Worm (Caenorhabditis elegans) whole organism, L3 larva: ENCODE results near the gene srab-22.

Source experiments
- R02D3.7 ChIP-seq: fragments of 150-350 bp; optimal IDR thresholded peaks from 2 replicates; lab custom pipeline; 2014; ENCODE audit warnings: missing biosample characterization, missing genetic modification characterization
- aly-2 ChIP-seq: fragments of 150-350 bp; optimal IDR thresholded peaks from 2 replicates; lab custom pipeline; 2014; ENCODE audit warnings: missing biosample characterization, missing genetic modification characterization
- ama-1 ChIP-seq: fragments of 150-350 bp; optimal IDR thresholded peaks from 2 replicates; lab custom pipeline; 2018
- ceh-16 ChIP-seq: sonication (generic microtip); optimal IDR thresholded peaks from 2 replicates; lab custom pipeline; 2017; ENCODE audit warnings: missing biosample characterization, missing genetic modification characterization
- ceh-28 ChIP-seq: fragments of 150-350 bp; optimal IDR thresholded peaks from 2 replicates; lab custom pipeline; 2014; ENCODE audit warnings: missing biosample characterization, missing genetic modification reagents, missing genetic modification characterization
- ceh-82 ChIP-seq: fragments of 150-350 bp; optimal IDR thresholded peaks from 2 replicates; lab custom pipeline; 2014; ENCODE audit warnings: missing biosample characterization, missing genetic modification characterization
- daf-12 ChIP-seq: fragments of 150-350 bp; optimal IDR thresholded peaks from 2 replicates; lab custom pipeline; 2014; ENCODE audit warnings: missing biosample characterization, missing genetic modification reagents, missing genetic modification characterization
- egl-27 ChIP-seq: sonication (generic microtip); optimal IDR thresholded peaks from 4 replicates; lab custom pipeline; 2017; ENCODE audit warnings: missing biosample characterization, missing genetic modification reagents, missing genetic modification characterization
- egl-5 ChIP-seq: fragments of 150-350 bp; optimal IDR thresholded peaks from 2 replicates; lab custom pipeline; 2017; ENCODE audit warnings: missing biosample characterization, missing genetic modification reagents, missing genetic modification characterization, inconsistent platforms
- elt-1 ChIP-seq: fragments of 150-350 bp; optimal IDR thresholded peaks from 2 replicates; lab custom pipeline; 2014; ENCODE audit warnings: missing biosample characterization, missing genetic modification characterization
- elt-2 ChIP-seq: sonication (generic microtip); optimal IDR thresholded peaks from 2 replicates; lab custom pipeline; 2016; ENCODE audit warnings: missing genetic modification reagents, mild to moderate bottlenecking, missing genetic modification characterization, missing compliant biosample characterization
- elt-3 ChIP-seq, 3 experiments: fragments of 150-350 bp in 1 of 3; sonication (generic microtip) in 2 of 3; optimal IDR thresholded peaks; 2 replicates in 2 of 3; 4 replicates in 1 of 3; lab custom pipeline; 2014 to 2017; ENCODE audit warnings: missing biosample characterization in 3 of 3, missing genetic modification characterization in 3 of 3
- eor-1 ChIP-seq, 2 experiments: fragments of 150-350 bp; optimal IDR thresholded peaks; 2 replicates each; lab custom pipeline; 2014 to 2018; ENCODE audit warnings: missing biosample characterization in 2 of 2, missing genetic modification characterization in 2 of 2
- fkh-10 ChIP-seq: sonication (generic microtip); optimal IDR thresholded peaks from 2 replicates; lab custom pipeline; 2017; ENCODE audit warnings: missing biosample characterization, missing genetic modification reagents, missing genetic modification characterization
- fkh-2 ChIP-seq: fragments of 150-350 bp; optimal IDR thresholded peaks from 2 replicates; lab custom pipeline; 2014; ENCODE audit warnings: missing biosample characterization, missing genetic modification reagents, missing genetic modification characterization
- fos-1 ChIP-seq: fragments of 150-350 bp; optimal IDR thresholded peaks from 2 replicates; lab custom pipeline; 2014; ENCODE audit warnings: missing biosample characterization, missing genetic modification characterization
- hmg-11 ChIP-seq: sonication (generic microtip); optimal IDR thresholded peaks from 2 replicates; lab custom pipeline; 2016; ENCODE audit warnings: missing genetic modification characterization, missing compliant biosample characterization
- jun-1 ChIP-seq: fragments of 150-350 bp; optimal IDR thresholded peaks from 2 replicates; lab custom pipeline; 2014; ENCODE audit warnings: missing biosample characterization, missing genetic modification reagents, missing genetic modification characterization
- lin-15B ChIP-seq: fragments of 150-350 bp; optimal IDR thresholded peaks from 2 replicates; lab custom pipeline; 2014; ENCODE audit warnings: missing biosample characterization, missing genetic modification characterization
- lin-39 ChIP-seq: fragments of 150-350 bp; optimal IDR thresholded peaks from 2 replicates; lab custom pipeline; 2018; ENCODE audit warnings: missing biosample characterization, missing genetic modification reagents, missing genetic modification characterization
- lsy-12 ChIP-seq: sonication (generic microtip); optimal IDR thresholded peaks from 2 replicates; lab custom pipeline; 2016; ENCODE audit warnings: mild to moderate bottlenecking, missing genetic modification characterization, missing compliant biosample characterization
- mdl-1 ChIP-seq: fragments of 150-350 bp; optimal IDR thresholded peaks from 2 replicates; lab custom pipeline; 2014; ENCODE audit warnings: missing biosample characterization, missing genetic modification characterization
- nfya-1 ChIP-seq: sonication (generic microtip); optimal IDR thresholded peaks from 2 replicates; lab custom pipeline; 2017; ENCODE audit warnings: missing genetic modification characterization, mild to moderate bottlenecking, missing compliant biosample characterization, antibody characterized with exemption, moderate library complexity; ENCODE audit not compliant: insufficient read depth
- nhr-12 ChIP-seq: fragments of 150-350 bp; optimal IDR thresholded peaks from 2 replicates; lab custom pipeline; 2014; ENCODE audit warnings: missing biosample characterization, missing genetic modification characterization
- nhr-28 ChIP-seq: fragments of 150-350 bp; optimal IDR thresholded peaks from 2 replicates; lab custom pipeline; 2014; ENCODE audit warnings: missing biosample characterization, missing genetic modification characterization
- nhr-43 ChIP-seq: sonication (generic microtip); optimal IDR thresholded peaks from 2 replicates; lab custom pipeline; 2016; ENCODE audit warnings: mild to moderate bottlenecking, missing genetic modification characterization, missing compliant biosample characterization; ENCODE audit not compliant: poor library complexity, severe bottlenecking
- nhr-67 ChIP-seq: fragments of 150-350 bp; optimal IDR thresholded peaks from 2 replicates; lab custom pipeline; 2014; ENCODE audit warnings: missing biosample characterization, missing genetic modification characterization
- nhr-76 ChIP-seq: fragments of 150-350 bp; sonication (generic microtip); optimal IDR thresholded peaks from 5 replicates; lab custom pipeline; 2014; ENCODE audit warnings: missing biosample characterization, missing genetic modification characterization
- nhr-77 ChIP-seq: fragments of 150-350 bp; optimal IDR thresholded peaks from 2 replicates; lab custom pipeline; 2014; ENCODE audit warnings: missing biosample characterization, missing genetic modification characterization
- pha-4 ChIP-seq: fragments of 150-350 bp; optimal IDR thresholded peaks from 2 replicates; lab custom pipeline; 2014; ENCODE audit warnings: missing biosample characterization, missing genetic modification reagents, missing genetic modification characterization
- pqm-1 ChIP-seq: fragments of 150-350 bp; optimal IDR thresholded peaks from 2 replicates; lab custom pipeline; 2017; ENCODE audit warnings: missing biosample characterization, missing genetic modification characterization, inconsistent platforms
- sea-2 ChIP-seq: fragments of 150-350 bp; sonication (generic microtip); optimal IDR thresholded peaks from 4 replicates; lab custom pipeline; 2014; ENCODE audit warnings: missing biosample characterization, missing genetic modification reagents, missing genetic modification characterization
- skn-1 ChIP-seq: fragments of 150-350 bp; optimal IDR thresholded peaks from 2 replicates; lab custom pipeline; 2014; ENCODE audit warnings: missing biosample characterization, missing genetic modification characterization
- snpc-4 ChIP-seq: fragments of 150-350 bp; optimal IDR thresholded peaks from 2 replicates; lab custom pipeline; 2014; ENCODE audit warnings: missing biosample characterization, missing genetic modification characterization
- unc-39 ChIP-seq: sonication (generic microtip); optimal IDR thresholded peaks from 4 replicates; lab custom pipeline; 2017; ENCODE audit warnings: missing biosample characterization, missing genetic modification characterization
- unc-62 ChIP-seq: fragments of 150-350 bp; sonication (generic microtip); optimal IDR thresholded peaks from 4 replicates; lab custom pipeline; 2014; ENCODE audit warnings: missing biosample characterization, missing genetic modification reagents, missing genetic modification characterization
- zag-1 ChIP-seq: fragments of 150-350 bp; optimal IDR thresholded peaks from 2 replicates; lab custom pipeline; 2014; ENCODE audit warnings: missing biosample characterization, missing genetic modification characterization
- ztf-11 ChIP-seq: fragments of 150-350 bp; optimal IDR thresholded peaks from 2 replicates; lab custom pipeline; 2014; ENCODE audit warnings: missing biosample characterization, missing genetic modification characterization
- ztf-4 ChIP-seq: fragments of 150-350 bp; optimal IDR thresholded peaks from 2 replicates; lab custom pipeline; 2014; ENCODE audit warnings: missing biosample characterization, missing genetic modification characterization

Gene srab-22

ce11 chrV:3442609-3443008 is 16.4 kb downstream of the srab-22 start:
- TF ChIP-seq elt-3 (tag; optimal IDR thresholded peaks at IDR 0.05; lab: Kevin White, UChicago) (no peak), nhr-76 (no peak), ceh-82 (tag; lab: Kevin White, UChicago) (no peak), jun-1 (tag; lab: Kevin White, UChicago) (no peak), ztf-4 (tag; lab: Kevin White, UChicago) (no peak), zag-1 (tag; lab: Kevin White, UChicago) (no peak), lin-39 (tag; lab: Kevin White, UChicago) (no peak), nhr-77 (tag; lab: Kevin White, UChicago) (no peak), nhr-43 (tag; lab: Kevin White, UChicago) (no peak), hmg-11 (tag; lab: Kevin White, UChicago) (no peak), nhr-12 (tag; lab: Kevin White, UChicago) (no peak)

ce11 chrV:3444777-3445089 is 18.6 kb downstream of the srab-22 start, which contains the start of gene cfz-2:
cfz-2 (minus strand) TSS chrV:3444877.
- no peak for TF ChIP-seq pqm-1
- no peak for TF ChIP-seq sea-2 (GFP tag; lab: Kevin White, UChicago)
- TF ChIP-seq ztf-11 (tag; lab: Kevin White, UChicago): no peak
- no peak for TF ChIP-seq nfya-1
- no peak for TF ChIP-seq ama-1 (lab: Kevin White, UChicago)
- no peak for TF ChIP-seq pha-4
- TF ChIP-seq R02D3.7 (tag; lab: Kevin White, UChicago): no peak
- no peak for TF ChIP-seq egl-5 (tag; lab: Kevin White, UChicago)
- TF ChIP-seq snpc-4 (tag; lab: Kevin White, UChicago): no peak
- no peak for TF ChIP-seq ceh-16 (tag; lab: Kevin White, UChicago)
- TF ChIP-seq elt-1: no peak
- no peak for TF ChIP-seq fos-1 (tag; lab: Kevin White, UChicago)

DNA sequence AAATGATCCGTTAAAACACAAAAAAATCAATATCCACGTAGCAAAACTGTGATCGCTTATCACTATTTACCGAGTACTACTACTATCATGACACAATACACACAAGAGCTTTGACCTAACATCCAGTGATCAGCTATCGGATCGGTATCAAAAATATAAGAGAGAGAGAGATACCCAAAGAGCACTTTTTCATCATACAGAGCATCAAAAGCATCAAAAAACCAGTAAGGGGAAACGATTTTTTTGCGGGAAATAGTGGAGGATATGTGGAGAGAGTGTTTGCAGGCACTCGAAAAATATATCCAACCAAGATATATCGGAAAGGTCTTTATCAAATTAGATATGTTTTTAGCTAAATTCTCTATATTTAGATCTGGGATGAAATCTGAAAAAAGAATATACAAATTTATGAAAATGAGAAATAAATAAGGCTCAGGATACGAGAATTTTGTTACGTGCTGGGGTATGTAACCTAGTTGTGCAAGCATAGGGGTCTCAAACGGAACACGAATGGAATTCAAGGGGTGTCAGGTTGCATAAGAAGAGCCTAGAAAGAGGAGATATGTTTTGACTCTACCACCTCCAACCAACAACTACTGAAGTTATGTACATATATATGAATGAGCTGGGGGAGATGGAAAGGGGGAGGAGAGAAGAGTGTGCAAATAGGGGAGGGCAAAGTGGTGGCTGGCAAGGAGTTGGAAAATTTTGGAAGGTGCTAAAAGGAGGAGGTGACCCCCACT is 19.1 kb downstream of the srab-22 start:
- peak; percentile 10 for TF ChIP-seq pha-4
- TF ChIP-seq aly-2 (tag; lab: Kevin White, UChicago): no peak
- no peak for TF ChIP-seq R02D3.7 (tag; lab: Kevin White, UChicago)

ce11 chrV:3449810-3450209 is 23.6 kb downstream of the srab-22 start:
- TF ChIP-seq nhr-28 (tag; lab: Kevin White, UChicago) (no peak), lin-39 (tag; lab: Kevin White, UChicago) (no peak), pha-4 (no peak), pqm-1 (no peak), eor-1 (tag; optimal IDR thresholded peaks at IDR 0.05; lab: Kevin White, UChicago) (no peak), aly-2 (tag; lab: Kevin White, UChicago) (no peak), lin-15B (tag; lab: Kevin White, UChicago) (no peak), fkh-10 (GFP tag; lab: Kevin White, UChicago) (no peak), daf-12 (tag; lab: Kevin White, UChicago) (no peak), elt-1 (no peak), unc-39 (tag; lab: Kevin White, UChicago) (no peak), ama-1 (lab: Kevin White, UChicago) (no peak), egl-5 (tag; lab: Kevin White, UChicago) (no peak), R02D3.7 (tag; lab: Kevin White, UChicago) (no peak), nhr-67 (no peak), ceh-82 (tag; lab: Kevin White, UChicago) (no peak)
- TF ChIP-seq, all 47 proteins: peak for 0

- TF ChIP-seq unc-62: no peak
- no peak for TF ChIP-seq nhr-28 (tag; lab: Kevin White, UChicago)
- TF ChIP-seq egl-5 (tag; lab: Kevin White, UChicago): no peak
- TF ChIP-seq skn-1 (tag; lab: Kevin White, UChicago): no peak
- no peak for TF ChIP-seq ceh-82 (tag; lab: Kevin White, UChicago)
- no peak for TF ChIP-seq fkh-2 (tag; lab: Kevin White, UChicago)
- TF ChIP-seq R02D3.7 (tag; lab: Kevin White, UChicago): no peak
- no peak for TF ChIP-seq egl-27 (tag; lab: Kevin White, UChicago)
- TF ChIP-seq jun-1 (tag; lab: Kevin White, UChicago): no peak
- no peak for TF ChIP-seq lsy-12 (tag; lab: Kevin White, UChicago)
- no peak for TF ChIP-seq pha-4
- TF ChIP-seq unc-39 (tag; lab: Kevin White, UChicago): no peak
- TF ChIP-seq snpc-4 (tag; lab: Kevin White, UChicago): no peak
- no peak for TF ChIP-seq elt-2 (tag; lab: Kevin White, UChicago)
- no peak for TF ChIP-seq zag-1 (tag; lab: Kevin White, UChicago)
- TF ChIP-seq mdl-1 (tag; lab: Kevin White, UChicago): no peak
- TF ChIP-seq ceh-28 (tag; lab: Kevin White, UChicago): no peak
Measured at ce11 chrV:3450351-3450750, 24.2 kb downstream of the srab-22 start.
